Fruit fly (Drosophila melanogaster) whole organism, prepupa: ENCODE data around the gene mthl5.
A peak's percentile ranks its signal among the peaks of the same experiment; 100 is the strongest.

ENCODE experiments used
- Blimp-1 ChIP-seq: fragments of 200-800 bp; sonication (Bioruptor generic); optimal IDR thresholded peaks from 3 replicates; lab custom pipeline; 2017; ENCODE audit warnings: missing biosample characterization, missing genetic modification characterization, mild to moderate bottlenecking, moderate library complexity, missing genetic modification reagents
- CG10631 ChIP-seq: fragments of 200-800 bp; sonication (Bioruptor generic); optimal IDR thresholded peaks from 2 replicates; lab custom pipeline; 2016; ENCODE audit warnings: missing biosample characterization, missing genetic modification characterization
- CG10669 ChIP-seq: fragments of 200-800 bp; sonication (Bioruptor generic); optimal IDR thresholded peaks from 3 replicates; lab custom pipeline; 2018; ENCODE audit warnings: missing biosample characterization, mild to moderate bottlenecking, missing genetic modification characterization, moderate library complexity
- CG11294 ChIP-seq: fragments of 200-800 bp; sonication (Bioruptor generic); IDR thresholded peaks from 2 replicates; pipeline ENCODE4 v1.3.6; 2022; ENCODE audit warnings: missing biosample characterization, missing genetic modification characterization
- CG11762 ChIP-seq: fragments of 200-800 bp; sonication (Bioruptor generic); optimal IDR thresholded peaks from 3 replicates; lab custom pipeline; 2016; ENCODE audit warnings: missing biosample characterization, missing genetic modification characterization; ENCODE audit not compliant: insufficient read depth
- CG11902 ChIP-seq: fragments of 200-800 bp; sonication (Bioruptor generic); optimal IDR thresholded peaks from 3 replicates; lab custom pipeline; 2016; ENCODE audit warnings: missing biosample characterization, missing genetic modification characterization
- CG15336 ChIP-seq: fragments of 200-800 bp; sonication (Bioruptor generic); IDR thresholded peaks from 2 replicates; pipeline ENCODE4 v1.3.6; 2022; ENCODE audit warnings: missing biosample characterization, missing genetic modification characterization
- CG1621 ChIP-seq: fragments of 200-800 bp; sonication (Bioruptor generic); optimal IDR thresholded peaks from 3 replicates; lab custom pipeline; 2018; ENCODE audit warnings: missing biosample characterization, mild to moderate bottlenecking, missing genetic modification characterization
- CG16779 ChIP-seq: fragments of 200-800 bp; sonication (Bioruptor generic); optimal IDR thresholded peaks from 3 replicates; lab custom pipeline; 2017; ENCODE audit warnings: missing biosample characterization, mild to moderate bottlenecking, missing genetic modification characterization
- CG31627 ChIP-seq: fragments of 200-800 bp; sonication (Bioruptor generic); optimal IDR thresholded peaks from 3 replicates; lab custom pipeline; 2016; ENCODE audit warnings: missing biosample characterization, missing genetic modification characterization
- CG32006 ChIP-seq: fragments of 200-800 bp; sonication (Bioruptor generic); optimal IDR thresholded peaks from 3 replicates; lab custom pipeline; 2017; ENCODE audit warnings: missing biosample characterization, mild to moderate bottlenecking, missing genetic modification characterization
- CG34406 ChIP-seq: fragments of 200-800 bp; sonication (Bioruptor generic); optimal IDR thresholded peaks from 3 replicates; lab custom pipeline; 2016; ENCODE audit warnings: missing biosample characterization, missing genetic modification characterization
- CG3919 ChIP-seq: fragments of 200-800 bp; sonication (Bioruptor generic); optimal IDR thresholded peaks from 3 replicates; lab custom pipeline; 2016; ENCODE audit warnings: missing biosample characterization, missing genetic modification characterization
- CG4318 ChIP-seq: fragments of 200-800 bp; sonication (Bioruptor generic); optimal IDR thresholded peaks from 3 replicates; lab custom pipeline; 2017; ENCODE audit warnings: missing biosample characterization, mild to moderate bottlenecking, missing genetic modification characterization
- CG6163 ChIP-seq: fragments of 200-800 bp; sonication (Bioruptor generic); IDR thresholded peaks from 3 replicates; pipeline ENCODE4 v1.3.6; 2022; ENCODE audit warnings: missing biosample characterization, missing genetic modification characterization
- CG6276 ChIP-seq: fragments of 200-800 bp; sonication (Bioruptor generic); optimal IDR thresholded peaks from 2 replicates; lab custom pipeline; 2017; ENCODE audit warnings: missing biosample characterization, mild to moderate bottlenecking, missing genetic modification characterization
- CG6808 ChIP-seq: fragments of 200-800 bp; sonication (Bioruptor generic); optimal IDR thresholded peaks from 3 replicates; lab custom pipeline; 2017; ENCODE audit warnings: missing biosample characterization, missing genetic modification characterization, mild to moderate bottlenecking, moderate library complexity, missing genetic modification reagents
- CG6854 ChIP-seq: fragments of 200-800 bp; sonication (Bioruptor generic); optimal IDR thresholded peaks from 2 replicates; lab custom pipeline; 2017; ENCODE audit warnings: missing biosample characterization, mild to moderate bottlenecking, missing genetic modification characterization
- CG7368 ChIP-seq: fragments of 200-800 bp; sonication (Bioruptor generic); optimal IDR thresholded peaks from 3 replicates; lab custom pipeline; 2016; ENCODE audit warnings: missing biosample characterization, missing genetic modification characterization
- CG8119 ChIP-seq: fragments of 200-800 bp; sonication (Bioruptor generic); IDR thresholded peaks from 3 replicates; pipeline ENCODE4 v1.3.6; 2022; ENCODE audit warnings: missing biosample characterization, missing genetic modification characterization
- CG8319 ChIP-seq: fragments of 200-800 bp; sonication (Bioruptor generic); optimal IDR thresholded peaks from 3 replicates; lab custom pipeline; 2016; ENCODE audit warnings: missing biosample characterization, missing genetic modification characterization
- CG9139 ChIP-seq: fragments of 200-800 bp; sonication (Bioruptor generic); optimal IDR thresholded peaks from 3 replicates; lab custom pipeline; 2017; ENCODE audit warnings: missing biosample characterization, mild to moderate bottlenecking, missing genetic modification characterization
- Eip75B ChIP-seq: fragments of 200-800 bp; sonication (Bioruptor generic); optimal IDR thresholded peaks from 3 replicates; lab custom pipeline; 2016; ENCODE audit warnings: missing biosample characterization, missing genetic modification characterization
- Eip78C ChIP-seq: fragments of 200-800 bp; sonication (Bioruptor generic); peaks from one replicate; lab custom pipeline; 2016; ENCODE audit warnings: missing biosample characterization, missing genetic modification characterization
- Eip93F ChIP-seq: fragments of 200-800 bp; sonication (Bioruptor generic); optimal IDR thresholded peaks from 2 replicates; lab custom pipeline; 2016; ENCODE audit warnings: missing biosample characterization, mild to moderate bottlenecking, missing genetic modification characterization
- Ets21C ChIP-seq: fragments of 200-800 bp; sonication (Bioruptor generic); optimal IDR thresholded peaks from 3 replicates; lab custom pipeline; 2016; ENCODE audit warnings: missing biosample characterization, missing genetic modification characterization
- Ets96B ChIP-seq: fragments of 200-800 bp; optimal IDR thresholded peaks from 2 replicates; lab custom pipeline; 2019; ENCODE audit warnings: missing biosample characterization, mild to moderate bottlenecking, missing genetic modification characterization, moderate library complexity
- Gug ChIP-seq: fragments of 200-800 bp; sonication (Bioruptor generic); IDR thresholded peaks from 2 replicates; pipeline ENCODE4 v1.3.6; 2022; ENCODE audit warnings: missing biosample characterization, missing genetic modification characterization
- Hr38 ChIP-seq: sonication (Bioruptor generic); optimal IDR thresholded peaks from 2 replicates; lab custom pipeline; 2016; ENCODE audit warnings: missing biosample characterization, missing genetic modification characterization
- Lpt ChIP-seq: fragments of 200-800 bp; sonication (Bioruptor generic); optimal IDR thresholded peaks from 3 replicates; lab custom pipeline; 2016; ENCODE audit warnings: missing biosample characterization, missing genetic modification characterization
- Met ChIP-seq: fragments of 200-800 bp; sonication (Bioruptor generic); optimal IDR thresholded peaks from 3 replicates; lab custom pipeline; 2016; ENCODE audit warnings: missing biosample characterization, missing genetic modification characterization
- OdsH ChIP-seq: fragments of 200-800 bp; sonication (Bioruptor generic); optimal IDR thresholded peaks from 3 replicates; lab custom pipeline; 2016; ENCODE audit warnings: missing biosample characterization, missing genetic modification characterization
- Sox102F ChIP-seq: fragments of 200-800 bp; sonication (Bioruptor generic); optimal IDR thresholded peaks from 2 replicates; lab custom pipeline; 2016; ENCODE audit warnings: missing biosample characterization, mild to moderate bottlenecking, missing genetic modification characterization
- Sox14 ChIP-seq: fragments of 200-800 bp; sonication (Bioruptor generic); optimal IDR thresholded peaks from 3 replicates; lab custom pipeline; 2016; ENCODE audit warnings: missing biosample characterization, missing genetic modification characterization
- Sox15 ChIP-seq: fragments of 200-800 bp; sonication (Bioruptor generic); optimal IDR thresholded peaks from 3 replicates; lab custom pipeline; 2016; ENCODE audit warnings: missing biosample characterization, missing genetic modification characterization
- achi ChIP-seq: fragments of 200-800 bp; sonication (Bioruptor generic); optimal IDR thresholded peaks from 3 replicates; lab custom pipeline; 2016; ENCODE audit warnings: missing biosample characterization, missing genetic modification characterization
- dsx ChIP-seq: fragments of 200-800 bp; optimal IDR thresholded peaks from 3 replicates; lab custom pipeline; 2019; ENCODE audit warnings: missing biosample characterization, mild to moderate bottlenecking, missing genetic modification characterization, moderate library complexity; ENCODE audit not compliant: poor library complexity, severe bottlenecking
- eg ChIP-seq: fragments of 200-800 bp; sonication (Bioruptor generic); IDR thresholded peaks from 3 replicates; pipeline ENCODE4 v1.3.6; 2022; ENCODE audit warnings: missing biosample characterization, missing genetic modification characterization
- esn ChIP-seq: fragments of 200-800 bp; sonication (Bioruptor generic); optimal IDR thresholded peaks from 2 replicates; lab custom pipeline; 2016; ENCODE audit warnings: missing biosample characterization, mild to moderate bottlenecking, missing genetic modification characterization, moderate library complexity
- fd59A ChIP-seq: fragments of 200-800 bp; sonication (Bioruptor generic); optimal IDR thresholded peaks from 2 replicates; lab custom pipeline; 2017; ENCODE audit warnings: missing biosample characterization, mild to moderate bottlenecking, missing genetic modification characterization, missing genetic modification reagents
- fd85E ChIP-seq: fragments of 200-800 bp; sonication (Bioruptor generic); optimal IDR thresholded peaks from 3 replicates; lab custom pipeline; 2016; ENCODE audit warnings: missing biosample characterization, missing genetic modification characterization
- net ChIP-seq: fragments of 200-800 bp; sonication (Bioruptor generic); optimal IDR thresholded peaks from 3 replicates; lab custom pipeline; 2016; ENCODE audit warnings: missing biosample characterization, missing genetic modification characterization
- salr ChIP-seq, 2 experiments: fragments of 200-800 bp; sonication (Bioruptor generic); optimal IDR thresholded peaks; 3 replicates each; lab custom pipeline; 2016 to 2018; ENCODE audit warnings: missing biosample characterization in 2 of 2, missing genetic modification characterization in 2 of 2, mild to moderate bottlenecking in 1 of 2
- spab ChIP-seq: fragments of 200-800 bp; sonication (Bioruptor generic); optimal IDR thresholded peaks from 2 replicates; lab custom pipeline; 2017; ENCODE audit warnings: missing biosample characterization, mild to moderate bottlenecking, missing genetic modification characterization, missing genetic modification reagents
- ss ChIP-seq, 2 experiments: fragments of 200-800 bp; sonication (Bioruptor generic); optimal IDR thresholded peaks; 2 replicates in 1 of 2; 3 replicates in 1 of 2; lab custom pipeline; 2017 to 2018; ENCODE audit warnings: mild to moderate bottlenecking in 2 of 2, missing biosample characterization in 2 of 2, missing genetic modification characterization in 2 of 2, moderate library complexity in 1 of 2
- topi ChIP-seq: fragments of 200-800 bp; sonication (Bioruptor generic); optimal IDR thresholded peaks from 3 replicates; lab custom pipeline; 2016; ENCODE audit warnings: missing biosample characterization, missing genetic modification characterization

mthl5 gene

dm6 chr3R:11859534-11860254, 27.3 kb downstream of the mthl5 start (continued):
- TF ChIP-seq fd85E (GFP tag; lab: Kevin White, UChicago) (no peak), salr (GFP tag; optimal IDR thresholded peaks at IDR 0.05; lab: Kevin White, UChicago) (peak in 1 of 2 experiments; percentile 28), CG11902 (GFP tag; lab: Kevin White, UChicago) (peak; percentile 25), topi (GFP tag; lab: Kevin White, UChicago) (peak; percentile 50), CG10631 (GFP tag; lab: Kevin White, UChicago) (peak; percentile 45), CG4318 (no peak), CG10669 (GFP tag; lab: Kevin White, UChicago) (peak; percentile 7), esn (GFP tag; lab: Kevin White, UChicago) (peak; percentile 64), Met (peak; percentile 70), Sox15 (GFP tag; lab: Kevin White, UChicago) (peak; percentile 34), Eip93F (GFP tag; lab: Kevin White, UChicago) (no peak), spab (GFP tag; lab: Kevin White, UChicago) (no peak), fd59A (peak; percentile 0), Ets21C (GFP tag; lab: Kevin White, UChicago) (peak; percentile 34), CG6163 (GFP tag; lab: Robert Waterston, UW) (peak; percentile 47; the same call in 1 of the 3 replicates), Sox102F (GFP tag; lab: Kevin White, UChicago) (peak; percentile 17), CG8319 (no peak), CG34406 (GFP tag; lab: Kevin White, UChicago) (peak; percentile 29), CG11294 (GFP tag; lab: Robert Waterston, UW) (no peak), CG9139 (peak; percentile 2), net (GFP tag; lab: Kevin White, UChicago) (no peak), Gug (GFP tag; lab: Robert Waterston, UW) (no peak), CG15336 (GFP tag; lab: Robert Waterston, UW) (no peak), Blimp-1 (GFP tag; lab: Kevin White, UChicago) (no peak), Hr38 (GFP tag; lab: Kevin White, UChicago) (no peak), CG6276 (GFP tag; lab: Kevin White, UChicago) (peak; percentile 28), OdsH (GFP tag; lab: Kevin White, UChicago) (peak; percentile 30), CG7368 (GFP tag; lab: Kevin White, UChicago) (peak; percentile 35), Lpt (GFP tag; lab: Kevin White, UChicago) (peak; percentile 29), CG31627 (GFP tag; lab: Kevin White, UChicago) (peak; percentile 62), CG6808 (peak; percentile 46), dsx (GFP tag; lab: Kevin White, UChicago) (peak; percentile 4), CG6854 (no peak), CG11762 (GFP tag; lab: Kevin White, UChicago) (no peak), Sox14 (GFP tag; lab: Kevin White, UChicago) (peak; percentile 39), Eip78C (GFP tag; lab: Kevin White, UChicago) (peak; percentile 90), CG32006 (no peak), achi (GFP tag; lab: Kevin White, UChicago) (peak; percentile 26), CG3919 (GFP tag; lab: Kevin White, UChicago) (peak; percentile 37), Eip75B (GFP tag; lab: Kevin White, UChicago) (peak; percentile 67)

- TF ChIP-seq CG15336 (GFP tag; lab: Robert Waterston, UW): no peak
- TF ChIP-seq Sox102F (GFP tag; lab: Kevin White, UChicago): peak; percentile 27
- TF ChIP-seq CG16779 (tag; lab: Kevin White, UChicago): no peak
- peak; percentile 73 for TF ChIP-seq CG9139
- TF ChIP-seq net (GFP tag; lab: Kevin White, UChicago): peak; percentile 9
- no peak for TF ChIP-seq Sox14 (GFP tag; lab: Kevin White, UChicago)
- TF ChIP-seq ss (GFP tag; optimal IDR thresholded peaks at IDR 0.05; lab: Kevin White, UChicago): peak; percentile 79 to 80
- 0 out of 3 replicates have a peak, but pooled peaks have one; percentile 34 for TF ChIP-seq CG8119 (GFP tag; lab: Robert Waterston, UW)
- TF ChIP-seq CG6854: peak; percentile 40
- TF ChIP-seq dsx (GFP tag; lab: Kevin White, UChicago): peak; percentile 90
- peak; percentile 39; the same call in 1 of the 3 replicates for TF ChIP-seq eg (GFP tag; lab: Robert Waterston, UW)
- TF ChIP-seq Eip93F (GFP tag; lab: Kevin White, UChicago): no peak
- TF ChIP-seq CG6163 (GFP tag; lab: Robert Waterston, UW): peak; percentile 82
- peak; percentile 60 for TF ChIP-seq CG6808
- peak; percentile 45 for TF ChIP-seq spab (GFP tag; lab: Kevin White, UChicago)
- peak; percentile 37 for TF ChIP-seq Ets96B (tag; lab: Kevin White, UChicago)
- no peak for TF ChIP-seq topi (GFP tag; lab: Kevin White, UChicago)
- TF ChIP-seq CG1621: peak; percentile 67
These were observed 27.9 kb downstream of the mthl5 start for dm6 chr3R:11859103-11859502.
